Fruit fly (Drosophila melanogaster): ENCODE measurements around the gene CG44140.
"Not testable (repeated sequence)": the region's sequence is repeated elsewhere in the genome, so short reads cannot be mapped to it uniquely, and the experiment has no call there.

DNA sequence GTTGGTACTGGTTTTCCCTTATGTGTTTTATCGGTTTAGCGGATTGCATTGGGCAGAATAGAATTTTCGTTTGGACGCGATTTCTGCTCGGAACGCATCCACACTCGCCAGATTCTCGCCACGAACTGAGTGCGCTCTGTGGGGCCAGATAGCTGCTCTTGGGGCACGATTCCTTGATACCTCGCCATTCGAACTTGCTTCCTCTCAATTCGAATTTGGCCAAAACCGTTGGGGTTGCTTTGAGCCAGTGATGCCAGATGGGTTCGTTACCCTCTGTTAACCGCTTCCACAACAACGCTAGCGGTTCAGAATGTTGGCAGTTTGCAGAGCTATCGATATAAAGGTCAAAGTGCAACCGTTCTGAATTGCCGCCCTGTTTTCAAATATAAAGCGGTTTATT is 23.9 kb upstream of the CG44140 start, which contains the start of gene stol:
- not testable (repeated sequence) for TF ChIP-seq insv, h, psq, ttk (optimal IDR thresholded peaks at IDR 0.05)

Data from Kc167 (cell line).